Worm (Caenorhabditis elegans) whole organism, young adult: ENCODE data around the gene F09E5.8.

Experiments
- C06A6.2 ChIP-seq: fragments of 200-800 bp; sonication (Bioruptor generic); conservative IDR thresholded peaks from 2 replicates; pipeline ENCODE4 v1.3.6; 2022; ENCODE audit warnings: missing genetic modification characterization, missing compliant biosample characterization
- F10E7.11 ChIP-seq: sonication (generic microtip); optimal IDR thresholded peaks from 2 replicates; lab custom pipeline; 2017; ENCODE audit warnings: mild to moderate bottlenecking, missing genetic modification characterization, moderate library complexity, missing compliant biosample characterization
- F39B2.1 ChIP-seq: fragments of 200-800 bp; sonication (Bioruptor generic); IDR thresholded peaks from 2 replicates; pipeline ENCODE4 v1.3.6; 2022; ENCODE audit warnings: missing genetic modification reagents, missing genetic modification characterization, missing compliant biosample characterization
- F49E8.2 ChIP-seq: sonication (generic microtip); optimal IDR thresholded peaks from 3 replicates; lab custom pipeline; 2017; ENCODE audit warnings: missing genetic modification characterization, mild to moderate bottlenecking, missing compliant biosample characterization, antibody characterized with exemption, moderate library complexity; ENCODE audit not compliant: insufficient read depth
- T07F8.4 ChIP-seq: sonication (generic microtip); optimal IDR thresholded peaks from 2 replicates; lab custom pipeline; 2016; ENCODE audit warnings: mild to moderate bottlenecking, missing genetic modification characterization, moderate library complexity, missing compliant biosample characterization
- Y53F4B.3 ChIP-seq: fragments of 200-800 bp; sonication (Bioruptor generic); IDR thresholded peaks from 2 replicates; pipeline ENCODE4 v1.3.6; 2022; ENCODE audit warnings: missing genetic modification reagents, missing genetic modification characterization, missing compliant biosample characterization
- Y53G8AR.9 ChIP-seq: fragments of 200-800 bp; sonication (Bioruptor generic); conservative IDR thresholded peaks from 2 replicates; pipeline ENCODE4 v1.3.6; 2022; ENCODE audit warnings: missing genetic modification reagents, missing genetic modification characterization, missing compliant biosample characterization
- Y56A3A.18 ChIP-seq: fragments of 200-800 bp; sonication (Bioruptor generic); IDR thresholded peaks from 2 replicates; pipeline ENCODE4 v1.3.6; 2022; ENCODE audit warnings: missing genetic modification reagents, missing genetic modification characterization, missing compliant biosample characterization
- Y79H2A.3 ChIP-seq: fragments of 200-800 bp; sonication (Bioruptor generic); conservative IDR thresholded peaks from 2 replicates; pipeline ENCODE4 v1.3.6; 2022; ENCODE audit warnings: missing genetic modification reagents, missing genetic modification characterization, missing compliant biosample characterization
- Y95B8A.8 ChIP-seq: fragments of 200-800 bp; sonication (Bioruptor generic); IDR thresholded peaks from 2 replicates; pipeline ENCODE4 v1.3.6; 2022; ENCODE audit warnings: missing genetic modification reagents, missing genetic modification characterization, missing compliant biosample characterization
- ZK185.1 ChIP-seq: sonication (generic microtip); optimal IDR thresholded peaks from 2 replicates; lab custom pipeline; 2016; ENCODE audit warnings: mild to moderate bottlenecking, missing genetic modification characterization, missing compliant biosample characterization; ENCODE audit not compliant: poor library complexity, severe bottlenecking
- ama-1 ChIP-seq, 3 experiments: fragments of 150-350 bp in 1 of 3; sonication (generic microtip) in 2 of 3; optimal IDR thresholded peaks; 2 replicates each; lab custom pipeline; 2014 to 2018; ENCODE audit warnings: missing biosample characterization in 2 of 3, missing genetic modification characterization in 2 of 3, missing genetic modification reagents in 2 of 3
- aptf-3 ChIP-seq: fragments of 200-800 bp; sonication (Bioruptor generic); IDR thresholded peaks from 2 replicates; pipeline ENCODE4 v1.3.6; 2022; ENCODE audit warnings: missing genetic modification characterization, missing compliant biosample characterization
- bed-1 ChIP-seq: fragments of 200-800 bp; sonication (Bioruptor generic); IDR thresholded peaks from 2 replicates; pipeline ENCODE4 v1.3.6; 2022; ENCODE audit warnings: missing genetic modification reagents, missing genetic modification characterization, missing compliant biosample characterization
- cebp-2 ChIP-seq: fragments of 200-800 bp; sonication (Bioruptor generic); IDR thresholded peaks from 2 replicates; pipeline ENCODE4 v1.3.6; 2022; ENCODE audit warnings: missing genetic modification characterization, missing compliant biosample characterization
- ceh-40 ChIP-seq: fragments of 200-800 bp; sonication (Bioruptor generic); IDR thresholded peaks from 2 replicates; pipeline ENCODE4 v1.3.6; 2022; ENCODE audit warnings: missing genetic modification characterization, missing compliant biosample characterization
- ceh-58 ChIP-seq: fragments of 200-800 bp; sonication (Bioruptor generic); IDR thresholded peaks from 2 replicates; pipeline ENCODE4 v1.3.6; 2022; ENCODE audit warnings: missing genetic modification characterization, missing compliant biosample characterization
- die-1 ChIP-seq: sonication (generic microtip); optimal IDR thresholded peaks from 2 replicates; lab custom pipeline; 2016; ENCODE audit warnings: missing genotype, mild to moderate bottlenecking, missing genetic modification characterization, missing compliant biosample characterization
- dpl-1 ChIP-seq: fragments of 150-350 bp; optimal IDR thresholded peaks from 2 replicates; lab custom pipeline; 2014; ENCODE audit warnings: missing biosample characterization, missing genetic modification reagents, missing genetic modification characterization
- egrh-3 ChIP-seq: fragments of 200-800 bp; sonication (Bioruptor generic); IDR thresholded peaks from 2 replicates; pipeline ENCODE4 v1.3.6; 2022; ENCODE audit warnings: missing genetic modification reagents, missing genetic modification characterization, missing compliant biosample characterization
- ekl-4 ChIP-seq: fragments of 200-800 bp; sonication (Bioruptor generic); IDR thresholded peaks from 2 replicates; pipeline ENCODE4 v1.3.6; 2022; ENCODE audit warnings: missing genetic modification reagents, missing genetic modification characterization, missing compliant biosample characterization
- fkh-3 ChIP-seq: sonication (generic microtip); optimal IDR thresholded peaks from 2 replicates; lab custom pipeline; 2016; ENCODE audit warnings: mild to moderate bottlenecking, missing genetic modification characterization, missing compliant biosample characterization
- him-1 ChIP-seq: sonication (generic microtip); optimal IDR thresholded peaks from 2 replicates; lab custom pipeline; 2016; ENCODE audit warnings: missing genotype, missing genetic modification reagents, missing genetic modification characterization, missing compliant biosample characterization
- hlh-12 ChIP-seq: sonication (generic microtip); optimal IDR thresholded peaks from 2 replicates; lab custom pipeline; 2016; ENCODE audit warnings: missing genetic modification characterization, missing compliant biosample characterization
- hsf-1 ChIP-seq: fragments of 200-800 bp; sonication (Bioruptor generic); IDR thresholded peaks from 2 replicates; pipeline ENCODE4 v1.3.6; 2022; ENCODE audit warnings: missing genetic modification reagents, missing genetic modification characterization, missing compliant biosample characterization
- let-526 ChIP-seq: fragments of 200-800 bp; sonication (Bioruptor generic); IDR thresholded peaks from 2 replicates; pipeline ENCODE4 v1.3.6; 2022; ENCODE audit warnings: missing genetic modification reagents, missing genetic modification characterization, missing compliant biosample characterization
- let-607 ChIP-seq, 2 experiments: fragments of 200-800 bp in 1 of 2; sonication (Bioruptor generic) in 1 of 2; sonication (generic microtip) in 1 of 2; optimal IDR thresholded peaks; 2 replicates each; lab custom pipeline; 2016 to 2018; ENCODE audit warnings: mild to moderate bottlenecking in 2 of 2, missing compliant biosample characterization in 2 of 2, missing genetic modification characterization in 2 of 2, moderate library complexity in 2 of 2, missing genotype in 1 of 2
- lin-40 ChIP-seq: sonication (generic microtip); optimal IDR thresholded peaks from 2 replicates; lab custom pipeline; 2016; ENCODE audit warnings: missing genetic modification characterization, mild to moderate bottlenecking, missing compliant biosample characterization, missing genotype, missing genetic modification reagents
- lin-54 ChIP-seq: fragments of 200-800 bp; sonication (Bioruptor generic); optimal IDR thresholded peaks from 2 replicates; lab custom pipeline; 2018; ENCODE audit warnings: mild to moderate bottlenecking, missing genetic modification characterization, missing compliant biosample characterization
- madf-10 ChIP-seq: sonication (generic microtip); optimal IDR thresholded peaks from 2 replicates; lab custom pipeline; 2016; ENCODE audit warnings: mild to moderate bottlenecking, missing genetic modification characterization, missing compliant biosample characterization
- mel-28 ChIP-seq: sonication (generic microtip); optimal IDR thresholded peaks from 2 replicates; lab custom pipeline; 2016; ENCODE audit warnings: borderline replicate concordance, mild to moderate bottlenecking, missing genetic modification characterization, missing compliant biosample characterization
- nfya-2 ChIP-seq: fragments of 200-800 bp; sonication (Bioruptor generic); IDR thresholded peaks from 2 replicates; pipeline ENCODE4 v1.3.6; 2022; ENCODE audit warnings: missing genetic modification reagents, missing genetic modification characterization, missing compliant biosample characterization
- nhr-90 ChIP-seq: sonication (generic microtip); optimal IDR thresholded peaks from 2 replicates; lab custom pipeline; 2016; ENCODE audit warnings: missing genotype, mild to moderate bottlenecking, missing genetic modification characterization, missing compliant biosample characterization
- pha-4 ChIP-seq: fragments of 150-350 bp; sonication (generic microtip); optimal IDR thresholded peaks from 2 replicates; lab custom pipeline; 2014; ENCODE audit warnings: missing biosample characterization, missing genetic modification reagents, missing genetic modification characterization
- rcor-1 ChIP-seq: fragments of 200-800 bp; sonication (Bioruptor generic); IDR thresholded peaks from 2 replicates; pipeline ENCODE4 v1.3.6; 2022; ENCODE audit warnings: missing genetic modification reagents, missing genetic modification characterization, missing compliant biosample characterization
- rpc-1 ChIP-seq, 2 experiments: fragments of 150-350 bp in 1 of 2; sonication (generic microtip) in 1 of 2; optimal IDR thresholded peaks; 2 replicates each; lab custom pipeline; 2014 to 2018; ENCODE audit warnings: missing biosample characterization in 1 of 2, missing genetic modification characterization in 1 of 2, missing genetic modification reagents in 1 of 2, missing genotype in 1 of 2
- snpc-1.3 ChIP-seq: sonication (generic microtip); optimal IDR thresholded peaks from 2 replicates; lab custom pipeline; 2017; ENCODE audit warnings: missing genetic modification characterization, mild to moderate bottlenecking, missing compliant biosample characterization, antibody characterized with exemption, moderate library complexity, missing genotype, missing genetic modification reagents; ENCODE audit not compliant: insufficient read depth
- tbp1 ChIP-seq: fragments of 200-800 bp; sonication (Bioruptor generic); optimal IDR thresholded peaks from 2 replicates; lab custom pipeline; 2018; ENCODE audit warnings: mild to moderate bottlenecking, missing genetic modification characterization, missing compliant biosample characterization
- tlf-1 ChIP-seq: fragments of 200-800 bp; sonication (Bioruptor generic); optimal IDR thresholded peaks from 2 replicates; lab custom pipeline; 2018; ENCODE audit warnings: mild to moderate bottlenecking, missing genetic modification characterization, missing compliant biosample characterization
- unc-130 ChIP-seq: sonication (generic microtip); optimal IDR thresholded peaks from 2 replicates; lab custom pipeline; 2016; ENCODE audit warnings: missing genetic modification reagents, missing genetic modification characterization, missing compliant biosample characterization
- ztf-18 ChIP-seq: sonication (generic microtip); optimal IDR thresholded peaks from 2 replicates; lab custom pipeline; 2016; ENCODE audit warnings: missing genotype, mild to moderate bottlenecking, missing genetic modification characterization, missing compliant biosample characterization
- ztf-25 ChIP-seq: fragments of 200-800 bp; sonication (Bioruptor generic); IDR thresholded peaks from 2 replicates; pipeline ENCODE4 v1.3.6; 2022; ENCODE audit warnings: missing genetic modification reagents, missing genetic modification characterization, missing compliant biosample characterization
- ztf-6 ChIP-seq: fragments of 200-800 bp; sonication (Bioruptor generic); IDR thresholded peaks from 2 replicates; pipeline ENCODE4 v1.3.6; 2022; ENCODE audit warnings: missing genetic modification reagents, missing genetic modification characterization, missing compliant biosample characterization

Gene F09E5.8

ce11 chrII:5365645-5366044, 15.2 kb downstream of the F09E5.8 start, which contains the start of gene F09E5.16:
F09E5.16 (minus strand) TSS chrII:5365745.
- TF ChIP-seq ztf-6 (GFP tag; lab: Robert Waterston, UW), result no peak
- TF ChIP-seq Y95B8A.8 (GFP tag; lab: Robert Waterston, UW), result no peak
- no peak for TF ChIP-seq bed-1 (GFP tag; lab: Robert Waterston, UW)
- no peak for TF ChIP-seq fkh-3 (tag; lab: Kevin White, UChicago)
- no peak for TF ChIP-seq F10E7.11 (tag; lab: Kevin White, UChicago)
- no peak for TF ChIP-seq let-607 (tag; optimal IDR thresholded peaks at IDR 0.05; lab: Kevin White, UChicago)
- no peak for TF ChIP-seq ztf-18 (tag; lab: Kevin White, UChicago)
- TF ChIP-seq let-526, result no peak

DNA sequence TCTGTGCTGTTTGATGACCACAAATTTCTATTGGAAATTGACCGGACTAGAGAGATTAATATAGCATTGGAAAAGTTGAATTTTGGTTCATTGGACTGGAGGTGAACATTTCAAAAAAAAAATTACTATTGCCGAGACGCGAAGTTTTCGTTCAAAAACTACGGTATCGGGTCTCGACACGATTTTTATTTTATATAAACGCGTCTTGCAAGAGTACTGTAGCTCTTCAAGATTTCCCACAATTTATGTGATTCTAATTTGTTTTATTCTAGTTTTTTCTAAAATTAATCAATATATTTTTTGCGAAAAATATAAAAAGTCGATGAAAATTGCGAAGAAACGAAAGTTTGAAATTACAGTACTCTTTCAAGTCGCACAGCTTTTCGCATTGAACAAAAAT, 20.2 kb downstream of the F09E5.8 start, which contains the start of gene F09E5.12:
Gene F09E5.12 (minus strand): TSS at position 101 of the 400 bp plus-strand sequence.
- TF ChIP-seq C06A6.2, result no peak
- TF ChIP-seq F49E8.2 (tag; lab: Kevin White, UChicago), result no peak
- no peak for TF ChIP-seq let-607 (tag; optimal IDR thresholded peaks at IDR 0.05; lab: Kevin White, UChicago)
- TF ChIP-seq Y95B8A.8 (GFP tag; lab: Robert Waterston, UW), result no peak
- no peak for TF ChIP-seq hlh-12 (tag; lab: Kevin White, UChicago)
- TF ChIP-seq madf-10 (tag; lab: Kevin White, UChicago), result no peak
- TF ChIP-seq ztf-6 (GFP tag; lab: Robert Waterston, UW), result no peak
- TF ChIP-seq snpc-1.3 (tag; lab: Kevin White, UChicago), result no peak
- TF ChIP-seq T07F8.4 (tag; lab: Kevin White, UChicago), result no peak
- no peak for TF ChIP-seq ZK185.1 (tag; lab: Kevin White, UChicago)
- TF ChIP-seq rpc-1 (optimal IDR thresholded peaks at IDR 0.05; lab: Kevin White, UChicago), result no peak
- TF ChIP-seq rpc-1 (tag; optimal IDR thresholded peaks at IDR 0.05; lab: Kevin White, UChicago), result no peak
- TF ChIP-seq Y53F4B.3, result no peak
- TF ChIP-seq, all 124 proteins: peak for 0

DNA sequence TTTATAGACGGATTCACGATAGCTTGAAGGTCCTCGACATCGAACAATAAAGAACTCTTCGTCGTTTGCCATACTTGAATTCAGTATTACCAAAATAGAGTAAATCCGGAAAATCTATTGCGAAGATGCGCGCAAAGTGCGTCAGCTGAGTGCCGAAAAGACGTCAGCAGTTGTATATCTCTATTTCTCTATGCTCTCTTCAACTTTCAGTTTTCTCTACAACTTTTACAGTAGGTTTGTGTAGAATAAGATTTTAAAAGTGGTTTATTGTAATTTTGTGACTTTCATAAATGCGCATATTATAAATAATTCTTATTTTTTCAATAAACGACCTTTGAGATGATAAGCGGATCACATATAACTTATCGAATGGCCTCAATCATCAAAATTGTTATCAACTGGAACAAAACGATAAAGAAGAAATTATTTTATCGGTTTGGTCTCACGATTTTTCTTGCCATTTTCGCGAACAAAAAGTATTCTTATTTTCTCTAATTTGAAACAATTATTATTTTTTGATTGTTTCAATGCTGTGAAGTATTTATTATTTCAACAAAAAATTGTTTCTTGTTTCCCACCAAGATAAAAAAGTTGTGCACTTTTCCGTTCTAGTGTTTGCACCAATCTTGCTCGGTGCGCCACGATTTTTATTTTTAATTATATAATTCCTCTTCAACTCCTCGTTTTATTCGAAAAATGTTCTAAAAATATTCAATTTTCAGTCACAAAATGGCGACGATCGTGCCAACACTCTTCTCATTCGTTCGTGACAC, 23.0 kb downstream of the F09E5.8 start, which contains the start of the genes agt-2 and F09E5.3:
Gene agt-2 (minus strand): TSS at position 553 of the 773 bp plus-strand sequence.
Gene F09E5.3 (plus strand): TSS at position 723 of the 773 bp plus-strand sequence.
- TF ChIP-seq ceh-40 (no peak), aptf-3 (GFP tag; lab: Robert Waterston, UW) (no peak), nhr-90 (tag; lab: Kevin White, UChicago) (no peak), egrh-3 (no peak), ztf-25 (no peak), die-1 (tag; lab: Kevin White, UChicago) (no peak), rcor-1 (peak; percentile 91), him-1 (tag; lab: Kevin White, UChicago) (no peak), dpl-1 (GFP tag; lab: Kevin White, UChicago) (peak; percentile 45), lin-40 (tag; lab: Kevin White, UChicago) (peak; percentile 92), Y56A3A.18 (GFP tag; lab: Robert Waterston, UW) (no peak), Y53G8AR.9 (peak; percentile 86), ama-1 (optimal IDR thresholded peaks at IDR 0.05; lab: Kevin White, UChicago) (no peak), ama-1 (GFP tag; optimal IDR thresholded peaks at IDR 0.05; lab: Kevin White, UChicago) (no peak), ztf-18 (tag; lab: Kevin White, UChicago) (peak; percentile 96), F39B2.1 (GFP tag; lab: Robert Waterston, UW) (no peak), ekl-4 (peak; percentile 91), unc-130 (GFP tag; lab: Kevin White, UChicago) (no peak), tlf-1 (peak; percentile 40), ceh-58 (GFP tag; lab: Robert Waterston, UW) (no peak), pha-4 (peak; percentile 61), mel-28 (tag; lab: Kevin White, UChicago) (no peak), tbp1 (GFP tag; lab: Kevin White, UChicago) (peak; percentile 61), lin-54 (GFP tag; lab: Kevin White, UChicago) (peak; percentile 87), Y79H2A.3 (GFP tag; lab: Robert Waterston, UW) (no peak), hsf-1 (GFP tag; lab: Robert Waterston, UW) (no peak), nfya-2 (no peak), cebp-2 (no peak)
